Worm (Caenorhabditis elegans): Measurements from ENCODE around the gene clhm-1.

clhm-1 gene

ce11 chrII:6898017-6898779 is 27.4 kb upstream of the clhm-1 start, which contains the start of gene hrpl-1:
TSS of gene hrpl-1 (plus strand) at chrII:6898729.
- TF ChIP-seq hrde-1 (tag; optimal IDR thresholded peaks at IDR 0.05; ENCODE audit: borderline replicate concordance), result peak; percentile 31
- peak; percentile 74 for TF ChIP-seq die-1 (tag; optimal IDR thresholded peaks at IDR 0.05)
- no peak for TF ChIP-seq ztf-3 (GFP tag; optimal IDR thresholded peaks at IDR 0.05)
- TF ChIP-seq zfh-2 (GFP tag; conservative IDR thresholded peaks at IDR 0.05), result no peak
- no peak for TF ChIP-seq F23B12.7 (tag; optimal IDR thresholded peaks at IDR 0.05; ENCODE audit: insufficient read depth)
- peak; percentile 57 for TF ChIP-seq rpc-1 (optimal IDR thresholded peaks at IDR 0.05)
- TF ChIP-seq rpc-1 (tag; optimal IDR thresholded peaks at IDR 0.05), result peak; percentile 76
- no peak for TF ChIP-seq ceh-27 (GFP tag; optimal IDR thresholded peaks at IDR 0.05)
- peak; percentile 45 for TF ChIP-seq somi-1 (GFP tag; optimal IDR thresholded peaks at IDR 0.05)
- peak; percentile 20 for TF ChIP-seq nhr-90 (tag; optimal IDR thresholded peaks at IDR 0.05)
- TF ChIP-seq B0261.1 (tag; optimal IDR thresholded peaks at IDR 0.05), result peak; percentile 73
- no peak for TF ChIP-seq nfya-1 (tag; optimal IDR thresholded peaks at IDR 0.05; ENCODE audit: borderline replicate concordance, insufficient read depth)
- no peak for TF ChIP-seq F57A8.1 (GFP tag; optimal IDR thresholded peaks at IDR 0.05)
- TF ChIP-seq Y95B8A.8 (GFP tag; IDR thresholded peaks at IDR 0.05), result no peak
- no peak for TF ChIP-seq repo-1 (tag; optimal IDR thresholded peaks at IDR 0.05)
- no peak for TF ChIP-seq mcd-1 (GFP tag; IDR thresholded peaks at IDR 0.05)
- TF ChIP-seq lsl-1 (GFP tag; optimal IDR thresholded peaks at IDR 0.05), result no peak
- TF ChIP-seq F10E7.11 (tag; optimal IDR thresholded peaks at IDR 0.05), result no peak
- no peak for TF ChIP-seq unc-130 (GFP tag; optimal IDR thresholded peaks at IDR 0.05)
- TF ChIP-seq attf-3 (GFP tag; conservative IDR thresholded peaks at IDR 0.05), result 0 out of 2 replicates have a peak, but pooled peaks have one; percentile 48
- peak; percentile 29; the same call in 1 of the 2 replicates for TF ChIP-seq hmg-1.2 (GFP tag; IDR thresholded peaks at IDR 0.05)
- TF ChIP-seq snpc-4 (GFP tag; optimal IDR thresholded peaks at IDR 0.05), result no peak
- peak in 1 of 4 experiments; percentile 11 for TF ChIP-seq snpc-4 (tag; optimal IDR thresholded peaks at IDR 0.05)
- 0 out of 2 replicates have a peak, but pooled peaks have one; percentile 27 for TF ChIP-seq pbrm-1 (GFP tag; IDR thresholded peaks at IDR 0.05)
- TF ChIP-seq mes-4 (tag; optimal IDR thresholded peaks at IDR 0.05), result peak; percentile 58
- TF ChIP-seq him-1 (tag; optimal IDR thresholded peaks at IDR 0.05), result peak; percentile 15
- TF ChIP-seq lin-26 (GFP tag; IDR thresholded peaks at IDR 0.05), result 0 out of 2 replicates have a peak, but pooled peaks have one; percentile 57
- peak; percentile 20 for TF ChIP-seq mxl-1 (tag; optimal IDR thresholded peaks at IDR 0.05)
- no peak for TF ChIP-seq T07F8.4 (tag; optimal IDR thresholded peaks at IDR 0.05)
- TF ChIP-seq snpc-1.3 (tag; optimal IDR thresholded peaks at IDR 0.05; ENCODE audit: insufficient read depth), result no peak
- no peak for TF ChIP-seq cebp-1 (GFP tag; IDR thresholded peaks at IDR 0.05)
- peak; percentile 24 for TF ChIP-seq cebp-1 (tag; optimal IDR thresholded peaks at IDR 0.05)
- peak; percentile 0 for TF ChIP-seq lin-54 (GFP tag; optimal IDR thresholded peaks at IDR 0.05)
- peak; percentile 90 for TF ChIP-seq tbp1 (GFP tag; optimal IDR thresholded peaks at IDR 0.05)
- TF ChIP-seq aptf-2 (GFP tag; conservative IDR thresholded peaks at IDR 0.05), result no peak
- TF ChIP-seq madf-3 (GFP tag; IDR thresholded peaks at IDR 0.05), result no peak

DNA sequence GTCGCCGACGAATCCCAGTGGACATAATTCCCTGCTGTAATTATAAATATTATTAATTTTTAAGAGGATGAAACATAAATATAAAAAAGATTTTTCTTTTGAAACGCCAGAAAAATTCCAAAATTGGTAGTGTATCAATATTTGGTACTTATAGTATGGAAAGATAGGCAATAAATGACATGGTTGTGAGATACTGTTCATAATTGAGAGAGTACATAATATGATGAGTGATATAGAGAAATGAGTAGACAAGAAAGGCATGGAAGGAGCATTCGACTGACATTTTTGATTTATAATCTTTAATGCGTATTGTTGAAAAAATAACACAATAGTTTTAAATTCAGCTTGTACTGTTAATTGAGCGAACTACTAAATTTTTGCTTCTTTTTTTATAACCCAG is 26.7 kb upstream of the clhm-1 start, which contains the start of gene C44B7.11:
Gene C44B7.11, minus strand, starts transcription at position 34 of the 400 bp plus-strand sequence.
- TF ChIP-seq ztf-25 (GFP tag; IDR thresholded peaks at IDR 0.05) (no peak), nhr-80 (tag; optimal IDR thresholded peaks at IDR 0.05) (peak; percentile 30)
